Fruit fly (Drosophila melanogaster) whole organism, embryonic: ENCODE data around the gene CG33267.

Experiments used
- Atf6 ChIP-seq: fragments of 200-800 bp; sonication (Bioruptor generic); IDR thresholded peaks from 2 replicates; pipeline ENCODE4 v1.3.6; 2022; ENCODE audit warnings: missing biosample characterization, missing genetic modification characterization
- Bgb ChIP-seq: fragments of 200-800 bp; sonication (Bioruptor generic); IDR thresholded peaks from 2 replicates; pipeline ENCODE4 v1.3.6; 2022; ENCODE audit warnings: missing biosample characterization, missing genetic modification characterization; ENCODE audit not compliant: partially characterized antibody
- CG11560 ChIP-seq: fragments of 200-800 bp; sonication (Bioruptor generic); IDR thresholded peaks from 3 replicates; pipeline ENCODE4 v1.3.6; 2022; ENCODE audit warnings: missing biosample characterization, missing genetic modification characterization
- CG13894 ChIP-seq: fragments of 200-800 bp; sonication (Bioruptor generic); optimal IDR thresholded peaks from 3 replicates; lab custom pipeline; 2018; ENCODE audit warnings: missing biosample characterization, mild to moderate bottlenecking, missing genetic modification characterization, moderate library complexity
- CG14050 ChIP-seq: fragments of 200-800 bp; sonication (Bioruptor generic); IDR thresholded peaks from 3 replicates; pipeline ENCODE4 v1.3.6; 2022; ENCODE audit warnings: missing biosample characterization, missing genetic modification characterization
- CG14710 ChIP-seq: fragments of 200-800 bp; sonication (Bioruptor generic); optimal IDR thresholded peaks from 3 replicates; lab custom pipeline; 2019; ENCODE audit warnings: missing biosample characterization, mild to moderate bottlenecking, missing genetic modification characterization, moderate library complexity
- CG1647 ChIP-seq: fragments of 200-800 bp; sonication (Bioruptor generic); optimal IDR thresholded peaks from 3 replicates; lab custom pipeline; 2016; ENCODE audit warnings: missing biosample characterization, missing genetic modification characterization
- CG16779 ChIP-seq: fragments of 200-800 bp; sonication (Bioruptor generic); IDR thresholded peaks from 2 replicates; pipeline ENCODE4 v1.3.6; 2022; ENCODE audit warnings: missing biosample characterization, missing genetic modification characterization
- CG2116 ChIP-seq: fragments of 200-800 bp; sonication (Bioruptor generic); optimal IDR thresholded peaks from 3 replicates; lab custom pipeline; 2018; ENCODE audit warnings: missing biosample characterization, mild to moderate bottlenecking, missing genetic modification characterization
- CG3163 ChIP-seq: fragments of 200-800 bp; sonication (Bioruptor generic); optimal IDR thresholded peaks from 3 replicates; lab custom pipeline; 2016; ENCODE audit warnings: missing biosample characterization, missing genetic modification characterization
- CG33557 ChIP-seq: fragments of 200-800 bp; sonication (Bioruptor generic); optimal IDR thresholded peaks from 2 replicates; lab custom pipeline; 2019; ENCODE audit warnings: missing biosample characterization, mild to moderate bottlenecking, missing genetic modification characterization, moderate library complexity
- CG4820 ChIP-seq: fragments of 200-800 bp; sonication (Bioruptor generic); optimal IDR thresholded peaks from 3 replicates; lab custom pipeline; 2016; ENCODE audit warnings: missing biosample characterization, missing genetic modification characterization
- CG6813 ChIP-seq: fragments of 200-800 bp; sonication (Bioruptor generic); optimal IDR thresholded peaks from 2 replicates; lab custom pipeline; 2017; ENCODE audit warnings: missing biosample characterization, missing genetic modification characterization, mild to moderate bottlenecking, moderate library complexity, missing genetic modification reagents
- CG8089 ChIP-seq: fragments of 200-800 bp; sonication (Bioruptor generic); optimal IDR thresholded peaks from 3 replicates; lab custom pipeline; 2016; ENCODE audit warnings: missing biosample characterization, missing genetic modification characterization
- CG9932 ChIP-seq: fragments of 200-800 bp; sonication (Bioruptor generic); IDR thresholded peaks from 2 replicates; pipeline ENCODE4 v1.3.6; 2022; ENCODE audit warnings: missing biosample characterization, missing genetic modification characterization
- CoRest ChIP-seq: fragments of 200-800 bp; sonication (Bioruptor generic); optimal IDR thresholded peaks from 3 replicates; lab custom pipeline; 2018; ENCODE audit warnings: missing biosample characterization, mild to moderate bottlenecking, missing genetic modification characterization, moderate library complexity
- D19A ChIP-seq: fragments of 200-800 bp; optimal IDR thresholded peaks from 3 replicates; lab custom pipeline; 2019; ENCODE audit warnings: missing biosample characterization, mild to moderate bottlenecking, missing genetic modification characterization, moderate library complexity
- Fer1 ChIP-seq: fragments of 200-800 bp; sonication (Bioruptor generic); optimal IDR thresholded peaks from 2 replicates; lab custom pipeline; 2017; ENCODE audit warnings: missing biosample characterization, mild to moderate bottlenecking, missing genetic modification characterization
- Gsc ChIP-seq: fragments of 200-800 bp; sonication (Bioruptor generic); IDR thresholded peaks from 2 replicates; pipeline ENCODE4 v1.3.6; 2022; ENCODE audit warnings: missing biosample characterization, missing genetic modification characterization
- HLH4C ChIP-seq: fragments of 200-800 bp; sonication (Bioruptor generic); IDR thresholded peaks from 3 replicates; pipeline ENCODE4 v1.3.6; 2022; ENCODE audit warnings: missing biosample characterization, missing genetic modification characterization; ENCODE audit not compliant: partially characterized antibody
- Hand ChIP-seq: fragments of 200-800 bp; sonication (Bioruptor generic); optimal IDR thresholded peaks from 2 replicates; lab custom pipeline; 2017; ENCODE audit warnings: mild to moderate bottlenecking, missing biosample characterization, missing genetic modification reagents, missing genetic modification characterization
- Hr39 ChIP-seq: fragments of >200 bp; optimal IDR thresholded peaks from 2 replicates; lab custom pipeline; 2017
- Lhr ChIP-seq: fragments of 200-800 bp; sonication (Bioruptor generic); optimal IDR thresholded peaks from 3 replicates; lab custom pipeline; 2017; ENCODE audit warnings: mild to moderate bottlenecking, missing biosample characterization, missing genetic modification reagents, missing genetic modification characterization
- NC2α ChIP-seq: fragments of 200-800 bp; sonication (Bioruptor generic); optimal IDR thresholded peaks from 2 replicates; lab custom pipeline; 2016; ENCODE audit warnings: missing biosample characterization, missing genetic modification characterization
- Opbp ChIP-seq: fragments of 200-800 bp; sonication (Bioruptor generic); IDR thresholded peaks from 3 replicates; pipeline ENCODE4 v1.3.6; 2022; ENCODE audit warnings: missing biosample characterization, missing genetic modification characterization; ENCODE audit not compliant: partially characterized antibody
- Ptx1 ChIP-seq: fragments of 200-800 bp; sonication (Bioruptor generic); IDR thresholded peaks from 2 replicates; pipeline ENCODE4 v1.3.6; 2022; ENCODE audit warnings: missing biosample characterization, missing genetic modification characterization
- Rfx ChIP-seq: fragments of 200-800 bp; sonication (Bioruptor generic); IDR thresholded peaks from 2 replicates; pipeline ENCODE4 v1.3.6; 2022; ENCODE audit warnings: missing biosample characterization, missing genetic modification characterization
- Scr ChIP-seq: fragments of 200-800 bp; sonication (Bioruptor generic); IDR thresholded peaks from 2 replicates; pipeline ENCODE4 v1.3.6; 2022; ENCODE audit warnings: missing biosample characterization, missing genetic modification characterization; ENCODE audit not compliant: partially characterized antibody
- ase ChIP-seq: fragments of 200-800 bp; sonication (Bioruptor generic); IDR thresholded peaks from 3 replicates; pipeline ENCODE4 v1.3.6; 2022; ENCODE audit warnings: missing biosample characterization, missing genetic modification characterization
- az2 ChIP-seq: fragments of 200-800 bp; sonication (Bioruptor generic); optimal IDR thresholded peaks from 3 replicates; lab custom pipeline; 2016; ENCODE audit warnings: missing biosample characterization, missing genetic modification characterization
- bab2 ChIP-seq: fragments of 200-800 bp; sonication (Bioruptor generic); optimal IDR thresholded peaks from 2 replicates; lab custom pipeline; 2016; ENCODE audit warnings: missing biosample characterization, missing genetic modification characterization
- cg ChIP-seq: fragments of 200-800 bp; sonication (Bioruptor generic); optimal IDR thresholded peaks from 3 replicates; lab custom pipeline; 2019; ENCODE audit warnings: missing biosample characterization, mild to moderate bottlenecking, missing genetic modification characterization, moderate library complexity
- chif ChIP-seq, 2 experiments: fragments of 200-800 bp; sonication (Bioruptor generic); optimal IDR thresholded peaks; 3 replicates each; lab custom pipeline; 2016; ENCODE audit warnings: missing biosample characterization in 2 of 2, missing genetic modification characterization in 2 of 2
- gt ChIP-seq: fragments of 200-800 bp; sonication (Bioruptor generic); IDR thresholded peaks from 2 replicates; pipeline ENCODE4 v1.3.6; 2022; ENCODE audit warnings: missing biosample characterization, missing genetic modification characterization
- hth ChIP-seq: fragments of >200 bp; optimal IDR thresholded peaks from 2 replicates; lab custom pipeline; 2017; ENCODE audit warnings: inconsistent platforms
- inv ChIP-seq: fragments of 200-800 bp; sonication (Bioruptor generic); IDR thresholded peaks from 2 replicates; pipeline ENCODE4 v1.3.6; 2022; ENCODE audit warnings: missing biosample characterization, missing genetic modification characterization; ENCODE audit not compliant: partially characterized antibody
- jing ChIP-seq: fragments of 200-800 bp; sonication (Bioruptor generic); optimal IDR thresholded peaks from 2 replicates; lab custom pipeline; 2018; ENCODE audit warnings: missing biosample characterization, mild to moderate bottlenecking, missing genetic modification characterization
- jumu ChIP-seq: fragments of 200-800 bp; sonication (Bioruptor generic); optimal IDR thresholded peaks from 3 replicates; lab custom pipeline; 2016; ENCODE audit warnings: missing biosample characterization, missing genetic modification characterization
- lola ChIP-seq, 3 experiments: fragments of >200 bp in 2 of 3; fragments of 200-800 bp in 1 of 3; sonication (Bioruptor generic) in 1 of 3; optimal IDR thresholded peaks; 2 replicates each; lab custom pipeline; 2017 to 2019; ENCODE audit warnings: missing biosample characterization in 3 of 3, missing genetic modification characterization in 3 of 3, mild to moderate bottlenecking in 1 of 3, moderate library complexity in 1 of 3
- odd ChIP-seq: fragments of 200-800 bp; sonication (Bioruptor generic); optimal IDR thresholded peaks from 2 replicates; lab custom pipeline; 2017; ENCODE audit warnings: missing biosample characterization, mild to moderate bottlenecking, missing genetic modification characterization
- otp ChIP-seq: fragments of 200-800 bp; sonication (Bioruptor generic); IDR thresholded peaks from 3 replicates; pipeline ENCODE4, ENCODE4 v1.3.6; 2022; ENCODE audit warnings: missing biosample characterization, missing genetic modification characterization
- pho ChIP-seq: fragments of 200-800 bp; sonication (Bioruptor generic); optimal IDR thresholded peaks from 2 replicates; lab custom pipeline; 2016; ENCODE audit warnings: missing biosample characterization, missing genetic modification characterization
- pita ChIP-seq: fragments of 200-800 bp; sonication (Bioruptor generic); optimal IDR thresholded peaks from 2 replicates; lab custom pipeline; 2017; ENCODE audit warnings: missing biosample characterization, mild to moderate bottlenecking, missing genetic modification characterization
- pzg ChIP-seq: fragments of 200-800 bp; sonication (Bioruptor generic); optimal IDR thresholded peaks from 3 replicates; lab custom pipeline; 2018; ENCODE audit warnings: missing biosample characterization, mild to moderate bottlenecking, missing genetic modification characterization, moderate library complexity
- slou ChIP-seq: fragments of 200-800 bp; sonication (Bioruptor generic); optimal IDR thresholded peaks from 3 replicates; lab custom pipeline; 2016; ENCODE audit warnings: missing biosample characterization, missing genetic modification characterization
- so ChIP-seq: fragments of 200-800 bp; sonication (Bioruptor generic); IDR thresholded peaks from 3 replicates; pipeline ENCODE4 v1.3.6; 2022; ENCODE audit warnings: missing biosample characterization, missing genetic modification characterization
- stc ChIP-seq: fragments of 200-800 bp; sonication (Bioruptor generic); IDR thresholded peaks from 2 replicates; pipeline ENCODE4 v1.3.6; 2022; ENCODE audit warnings: missing biosample characterization, missing genetic modification characterization
- stwl ChIP-seq: fragments of 200-800 bp; sonication (Bioruptor generic); optimal IDR thresholded peaks from 3 replicates; lab custom pipeline; 2018; ENCODE audit warnings: missing biosample characterization, mild to moderate bottlenecking, missing genetic modification characterization, moderate library complexity
- twi ChIP-seq: fragments of 200-800 bp; optimal IDR thresholded peaks from 2 replicates; lab custom pipeline; 2019; ENCODE audit warnings: missing biosample characterization, mild to moderate bottlenecking, missing genetic modification characterization, moderate library complexity
- vvl ChIP-seq: fragments of 200-800 bp; sonication (Bioruptor generic); IDR thresholded peaks from 2 replicates; pipeline ENCODE4 v1.3.6; 2022; ENCODE audit warnings: missing biosample characterization, missing genetic modification characterization
- zf30C ChIP-seq: fragments of 200-800 bp; sonication (Bioruptor generic); optimal IDR thresholded peaks from 3 replicates; lab custom pipeline; 2018; ENCODE audit warnings: missing biosample characterization, mild to moderate bottlenecking, missing genetic modification characterization

CG33267 gene

DNA sequence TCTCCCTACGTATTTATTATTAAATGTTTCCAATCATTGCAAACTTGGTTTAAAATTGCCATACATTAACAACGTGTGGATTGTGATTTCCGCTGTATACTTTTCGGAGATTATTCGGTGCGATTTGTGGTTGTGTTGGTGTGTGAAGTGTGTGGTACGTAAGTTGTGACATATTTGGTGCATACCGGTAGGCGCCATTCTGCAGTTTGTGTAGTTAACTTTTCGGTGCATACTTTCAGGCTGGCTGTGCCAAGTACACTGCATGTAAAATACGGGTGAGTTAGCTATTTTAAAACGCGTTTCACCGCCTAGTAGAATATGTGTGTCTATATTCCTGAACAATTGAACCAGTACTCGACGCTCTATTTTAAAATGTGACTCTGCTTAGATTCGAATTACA lies 41.0 kb upstream of the CG33267 start (continued):
- TF ChIP-seq cg (GFP tag; lab: Kevin White, UChicago): peak; percentile 92
- TF ChIP-seq so: peak; percentile 55; the same call in 1 of the 3 replicates
- peak; percentile 7 for TF ChIP-seq CG14710 (tag; lab: Kevin White, UChicago)
- TF ChIP-seq lola (GFP tag; optimal IDR thresholded peaks at IDR 0.05; lab: Kevin White, UChicago): peak in 1 of 3 experiments; percentile 63
- TF ChIP-seq Gsc: no peak
- peak; percentile 49 for TF ChIP-seq zf30C
- TF ChIP-seq Atf6 (GFP tag; lab: Robert Waterston, UW): no peak
- TF ChIP-seq CG6813 (GFP tag; lab: Kevin White, UChicago): no peak
- TF ChIP-seq CG16779 (GFP tag; lab: Robert Waterston, UW): no peak
- TF ChIP-seq twi (tag; lab: Kevin White, UChicago): no peak
- peak; percentile 11 for TF ChIP-seq Fer1
- peak; percentile 43; the same call in 1 of the 2 replicates for TF ChIP-seq Rfx (GFP tag; lab: Robert Waterston, UW)
- TF ChIP-seq NC2α (GFP tag; lab: Kevin White, UChicago): no peak
- TF ChIP-seq otp (GFP tag; lab: Robert Waterston, UW): no peak
- no peak for TF ChIP-seq jing
- no peak for TF ChIP-seq bab2 (GFP tag; lab: Kevin White, UChicago)
- no peak for TF ChIP-seq Ptx1 (GFP tag; lab: Robert Waterston, UW)
- no peak for TF ChIP-seq CG2116
- TF ChIP-seq CG4820: no peak
- TF ChIP-seq CG14050: no peak
- no peak for TF ChIP-seq gt (GFP tag; lab: Robert Waterston, UW)
- TF ChIP-seq pita (GFP tag; lab: Kevin White, UChicago): peak; percentile 36
- TF ChIP-seq inv (GFP tag; lab: Robert Waterston, UW): peak; percentile 31; the same call in 1 of the 2 replicates
- no peak for TF ChIP-seq CG3163 (GFP tag; lab: Kevin White, UChicago)
- peak; percentile 50 for TF ChIP-seq D19A (tag; lab: Kevin White, UChicago)
- no peak for TF ChIP-seq pho (GFP tag; lab: Kevin White, UChicago)
- no peak for TF ChIP-seq jumu (GFP tag; lab: Kevin White, UChicago)
- peak; percentile 60 for TF ChIP-seq stwl (tag; lab: Kevin White, UChicago)
- peak; percentile 28; the same call in 1 of the 2 replicates for TF ChIP-seq vvl
- TF ChIP-seq stc: no peak
- TF ChIP-seq slou: no peak
- TF ChIP-seq hth: no peak
- TF ChIP-seq Lhr (GFP tag; lab: Kevin White, UChicago): peak; percentile 22
- no peak for TF ChIP-seq CoRest (tag; lab: Kevin White, UChicago)
- peak; percentile 65 for TF ChIP-seq Opbp
- no peak for TF ChIP-seq Hand
- TF ChIP-seq CG13894: no peak
- no peak for TF ChIP-seq CG8089 (GFP tag; lab: Kevin White, UChicago)
- no peak for TF ChIP-seq ase (GFP tag; lab: Robert Waterston, UW)
- no peak for TF ChIP-seq az2 (GFP tag; lab: Kevin White, UChicago)
- 0 out of 2 replicates have a peak, but pooled peaks have one; percentile 33 for TF ChIP-seq Scr
- TF ChIP-seq odd (GFP tag; lab: Kevin White, UChicago): no peak
- no peak for TF ChIP-seq CG1647 (GFP tag; lab: Kevin White, UChicago)
- TF ChIP-seq chif (GFP tag; optimal IDR thresholded peaks at IDR 0.05; lab: Kevin White, UChicago): no peak
- no peak for TF ChIP-seq CG9932 (GFP tag; lab: Robert Waterston, UW)
- peak; percentile 40; the same call in 1 of the 3 replicates for TF ChIP-seq HLH4C
- TF ChIP-seq Bgb (GFP tag; lab: Robert Waterston, UW): peak; percentile 78
- TF ChIP-seq CG11560 (tag; lab: Robert Waterston, UW): no peak
- TF ChIP-seq CG33557 (GFP tag; lab: Kevin White, UChicago): no peak
- TF ChIP-seq pzg (GFP tag; lab: Kevin White, UChicago): peak; percentile 26
- TF ChIP-seq Hr39 (lab: Kevin White, UChicago): no peak
